Worm (Caenorhabditis elegans) whole organism, young adult: ENCODE data around the gene arrd-19.

Experiments used
- B0019.2 ChIP-seq: fragments of 200-800 bp; sonication (Bioruptor generic); conservative IDR thresholded peaks from 2 replicates; pipeline ENCODE4 v1.3.6; 2022; ENCODE audit warnings: missing genetic modification reagents, missing genetic modification characterization, missing compliant biosample characterization
- B0336.3 ChIP-seq: fragments of 200-800 bp; sonication (Bioruptor generic); IDR thresholded peaks from 2 replicates; pipeline ENCODE4 v1.3.6; 2022; ENCODE audit warnings: missing genetic modification characterization, missing compliant biosample characterization
- C17E4.6 ChIP-seq: fragments of 200-800 bp; sonication (Bioruptor generic); IDR thresholded peaks from 2 replicates; pipeline ENCODE4 v1.3.6; 2022; ENCODE audit warnings: missing genetic modification reagents, missing genetic modification characterization, missing compliant biosample characterization
- D2030.7 ChIP-seq: fragments of 200-800 bp; sonication (Bioruptor generic); IDR thresholded peaks from 2 replicates; pipeline ENCODE4 v1.3.6; 2022; ENCODE audit warnings: missing genetic modification reagents, missing genetic modification characterization, missing compliant biosample characterization
- F37B4.10 ChIP-seq: fragments of 200-800 bp; sonication (Bioruptor generic); IDR thresholded peaks from 2 replicates; pipeline ENCODE4 v1.3.6; 2022; ENCODE audit warnings: missing genetic modification characterization, missing compliant biosample characterization
- F39B2.1 ChIP-seq: fragments of 200-800 bp; sonication (Bioruptor generic); IDR thresholded peaks from 2 replicates; pipeline ENCODE4 v1.3.6; 2022; ENCODE audit warnings: missing genetic modification reagents, missing genetic modification characterization, missing compliant biosample characterization
- F55B11.4 ChIP-seq: sonication (generic microtip); optimal IDR thresholded peaks from 2 replicates; lab custom pipeline; 2016; ENCODE audit warnings: missing compliant biosample characterization, missing genetic modification characterization, borderline replicate concordance; ENCODE audit not compliant: insufficient read depth
- F57A8.1 ChIP-seq: fragments of 200-800 bp; sonication (Bioruptor generic); optimal IDR thresholded peaks from 2 replicates; lab custom pipeline; 2018; ENCODE audit warnings: mild to moderate bottlenecking, missing genetic modification characterization, moderate library complexity, missing compliant biosample characterization
- K11D2.4 ChIP-seq: fragments of 200-800 bp; sonication (Bioruptor generic); IDR thresholded peaks from 2 replicates; pipeline ENCODE4 v1.3.6; 2022; ENCODE audit warnings: missing genetic modification reagents, missing genetic modification characterization, missing compliant biosample characterization
- T07F8.4 ChIP-seq: sonication (generic microtip); optimal IDR thresholded peaks from 2 replicates; lab custom pipeline; 2016; ENCODE audit warnings: mild to moderate bottlenecking, missing genetic modification characterization, moderate library complexity, missing compliant biosample characterization
- T26A5.8 ChIP-seq: sonication (generic microtip); optimal IDR thresholded peaks from 2 replicates; lab custom pipeline; 2016; ENCODE audit warnings: missing genetic modification characterization, missing compliant biosample characterization
- Y53F4B.3 ChIP-seq: fragments of 200-800 bp; sonication (Bioruptor generic); IDR thresholded peaks from 2 replicates; pipeline ENCODE4 v1.3.6; 2022; ENCODE audit warnings: missing genetic modification reagents, missing genetic modification characterization, missing compliant biosample characterization
- Y79H2A.3 ChIP-seq: fragments of 200-800 bp; sonication (Bioruptor generic); conservative IDR thresholded peaks from 2 replicates; pipeline ENCODE4 v1.3.6; 2022; ENCODE audit warnings: missing genetic modification reagents, missing genetic modification characterization, missing compliant biosample characterization
- attf-5 ChIP-seq: fragments of 200-800 bp; sonication (Bioruptor generic); optimal IDR thresholded peaks from 2 replicates; lab custom pipeline; 2018; ENCODE audit warnings: mild to moderate bottlenecking, missing genetic modification characterization, missing compliant biosample characterization
- bed-2 ChIP-seq: fragments of 200-800 bp; sonication (Bioruptor generic); IDR thresholded peaks from 2 replicates; pipeline ENCODE4 v1.3.6; 2022; ENCODE audit warnings: missing genetic modification reagents, missing genetic modification characterization, missing compliant biosample characterization
- cebp-2 ChIP-seq: fragments of 200-800 bp; sonication (Bioruptor generic); IDR thresholded peaks from 2 replicates; pipeline ENCODE4 v1.3.6; 2022; ENCODE audit warnings: missing genetic modification characterization, missing compliant biosample characterization
- ceh-100 ChIP-seq: fragments of 200-800 bp; sonication (Bioruptor generic); IDR thresholded peaks from 2 replicates; pipeline ENCODE4 v1.3.6; 2022; ENCODE audit warnings: missing genetic modification reagents, missing genetic modification characterization, missing compliant biosample characterization
- dpl-1 ChIP-seq: fragments of 150-350 bp; optimal IDR thresholded peaks from 2 replicates; lab custom pipeline; 2014; ENCODE audit warnings: missing biosample characterization, missing genetic modification reagents, missing genetic modification characterization
- efl-1 ChIP-seq: fragments of 150-350 bp; optimal IDR thresholded peaks from 2 replicates; lab custom pipeline; 2014; ENCODE audit warnings: missing biosample characterization, missing genetic modification reagents, missing genetic modification characterization
- ekl-4 ChIP-seq: fragments of 200-800 bp; sonication (Bioruptor generic); IDR thresholded peaks from 2 replicates; pipeline ENCODE4 v1.3.6; 2022; ENCODE audit warnings: missing genetic modification reagents, missing genetic modification characterization, missing compliant biosample characterization
- gei-17 ChIP-seq: fragments of 200-800 bp; sonication (Bioruptor generic); optimal IDR thresholded peaks from 2 replicates; lab custom pipeline; 2018; ENCODE audit warnings: mild to moderate bottlenecking, missing genetic modification characterization, missing compliant biosample characterization
- hlh-26 ChIP-seq: fragments of 200-800 bp; sonication (Bioruptor generic); conservative IDR thresholded peaks from 2 replicates; pipeline ENCODE4 v1.3.6; 2022; ENCODE audit warnings: missing genetic modification reagents, missing genetic modification characterization, missing compliant biosample characterization
- hmg-1.2 ChIP-seq: fragments of 200-800 bp; sonication (Bioruptor generic); IDR thresholded peaks from 2 replicates; pipeline ENCODE4 v1.3.6; 2022; ENCODE audit warnings: missing genetic modification reagents, missing genetic modification characterization, missing compliant biosample characterization
- hmg-20 ChIP-seq: fragments of 200-800 bp; sonication (Bioruptor generic); IDR thresholded peaks from 2 replicates; pipeline ENCODE4 v1.3.6; 2022; ENCODE audit warnings: missing genetic modification reagents, missing genetic modification characterization, missing compliant biosample characterization
- hsf-1 ChIP-seq: fragments of 200-800 bp; sonication (Bioruptor generic); IDR thresholded peaks from 2 replicates; pipeline ENCODE4 v1.3.6; 2022; ENCODE audit warnings: missing genetic modification reagents, missing genetic modification characterization, missing compliant biosample characterization
- lag-1 ChIP-seq: fragments of 200-800 bp; sonication (Bioruptor generic); IDR thresholded peaks from 2 replicates; pipeline ENCODE4 v1.3.6; 2022; ENCODE audit warnings: missing genetic modification reagents, missing genetic modification characterization, missing compliant biosample characterization
- lin-40 ChIP-seq: sonication (generic microtip); optimal IDR thresholded peaks from 2 replicates; lab custom pipeline; 2016; ENCODE audit warnings: missing genetic modification characterization, mild to moderate bottlenecking, missing compliant biosample characterization, missing genotype, missing genetic modification reagents
- lsl-1 ChIP-seq: fragments of 200-800 bp; sonication (Bioruptor generic); optimal IDR thresholded peaks from 2 replicates; lab custom pipeline; 2018; ENCODE audit warnings: mild to moderate bottlenecking, missing genetic modification characterization, moderate library complexity, missing compliant biosample characterization
- madf-10 ChIP-seq: sonication (generic microtip); optimal IDR thresholded peaks from 2 replicates; lab custom pipeline; 2016; ENCODE audit warnings: mild to moderate bottlenecking, missing genetic modification characterization, missing compliant biosample characterization
- nfya-1 ChIP-seq: sonication (generic microtip); optimal IDR thresholded peaks from 2 replicates; lab custom pipeline; 2017; ENCODE audit warnings: antibody characterized with exemption, missing compliant biosample characterization, missing genetic modification characterization, borderline replicate concordance; ENCODE audit not compliant: insufficient read depth
- nfyb-1 ChIP-seq: fragments of 200-800 bp; sonication (Bioruptor generic); IDR thresholded peaks from 2 replicates; pipeline ENCODE4 v1.3.6; 2022; ENCODE audit warnings: missing genetic modification reagents, missing genetic modification characterization, missing compliant biosample characterization
- nhr-120 ChIP-seq: fragments of 200-800 bp; sonication (Bioruptor generic); IDR thresholded peaks from 2 replicates; pipeline ENCODE4 v1.3.6; 2022; ENCODE audit warnings: missing genetic modification characterization, missing compliant biosample characterization
- nhr-179 ChIP-seq: sonication (generic microtip); optimal IDR thresholded peaks from 2 replicates; lab custom pipeline; 2016; ENCODE audit warnings: mild to moderate bottlenecking, missing genetic modification characterization, missing compliant biosample characterization
- pbrm-1 ChIP-seq: fragments of 200-800 bp; sonication (Bioruptor generic); IDR thresholded peaks from 2 replicates; pipeline ENCODE4 v1.3.6; 2022; ENCODE audit warnings: missing genetic modification reagents, missing genetic modification characterization, missing compliant biosample characterization
- pha-4 ChIP-seq: fragments of 150-350 bp; sonication (generic microtip); optimal IDR thresholded peaks from 2 replicates; lab custom pipeline; 2014; ENCODE audit warnings: missing biosample characterization, missing genetic modification reagents, missing genetic modification characterization
- rec-8 ChIP-seq, 2 experiments: sonication (generic microtip); optimal IDR thresholded peaks; 2 replicates each; lab custom pipeline; 2016; ENCODE audit warnings: mild to moderate bottlenecking in 2 of 2, missing genetic modification characterization in 2 of 2, missing genetic modification reagents in 2 of 2, missing genotype in 2 of 2, missing biosample characterization in 1 of 2, missing compliant biosample characterization in 1 of 2, moderate library complexity in 1 of 2
- repo-1 ChIP-seq: sonication (generic microtip); optimal IDR thresholded peaks from 2 replicates; lab custom pipeline; 2017; ENCODE audit warnings: mild to moderate bottlenecking, missing genetic modification characterization, missing compliant biosample characterization
- sea-2 ChIP-seq: fragments of 200-800 bp; sonication (Bioruptor generic); IDR thresholded peaks from 2 replicates; pipeline ENCODE4 v1.3.6; 2022; ENCODE audit warnings: missing genetic modification characterization, missing compliant biosample characterization
- snpc-1.3 ChIP-seq: sonication (generic microtip); optimal IDR thresholded peaks from 2 replicates; lab custom pipeline; 2017; ENCODE audit warnings: missing genetic modification characterization, mild to moderate bottlenecking, missing compliant biosample characterization, antibody characterized with exemption, moderate library complexity, missing genotype, missing genetic modification reagents; ENCODE audit not compliant: insufficient read depth
- somi-1 ChIP-seq: fragments of 200-800 bp; sonication (Bioruptor generic); optimal IDR thresholded peaks from 2 replicates; lab custom pipeline; 2018; ENCODE audit warnings: mild to moderate bottlenecking, missing genetic modification characterization, missing compliant biosample characterization
- sptf-2 ChIP-seq: fragments of 200-800 bp; sonication (Bioruptor generic); optimal IDR thresholded peaks from 2 replicates; lab custom pipeline; 2018; ENCODE audit warnings: mild to moderate bottlenecking, missing genetic modification characterization, missing compliant biosample characterization
- unc-130 ChIP-seq: sonication (generic microtip); optimal IDR thresholded peaks from 2 replicates; lab custom pipeline; 2016; ENCODE audit warnings: missing genetic modification reagents, missing genetic modification characterization, missing compliant biosample characterization
- zfh-2 ChIP-seq: fragments of 200-800 bp; sonication (Bioruptor generic); conservative IDR thresholded peaks from 2 replicates; pipeline ENCODE4 v1.3.6; 2022; ENCODE audit warnings: missing genetic modification reagents, missing genetic modification characterization, missing compliant biosample characterization
- zim-3 ChIP-seq: sonication (generic microtip); optimal IDR thresholded peaks from 2 replicates; lab custom pipeline; 2017; ENCODE audit warnings: mild to moderate bottlenecking, missing genetic modification characterization, moderate library complexity, missing compliant biosample characterization
- ztf-18 ChIP-seq: sonication (generic microtip); optimal IDR thresholded peaks from 2 replicates; lab custom pipeline; 2016; ENCODE audit warnings: missing genotype, mild to moderate bottlenecking, missing genetic modification characterization, missing compliant biosample characterization
- ztf-28 ChIP-seq: fragments of 200-800 bp; sonication (Bioruptor generic); IDR thresholded peaks from 2 replicates; pipeline ENCODE4 v1.3.6; 2022; ENCODE audit warnings: missing genetic modification reagents, missing genetic modification characterization, missing compliant biosample characterization
- ztf-3 ChIP-seq: fragments of 200-800 bp; sonication (Bioruptor generic); optimal IDR thresholded peaks from 2 replicates; lab custom pipeline; 2018; ENCODE audit warnings: mild to moderate bottlenecking, missing genetic modification characterization, missing compliant biosample characterization

The arrd-19 gene

ce11 chrV:3287330-3287729 lies 28.0 kb downstream of the arrd-19 start, which contains the start of gene F35F10.7:
F35F10.7 (minus strand) TSS chrV:3287430.
- no peak for TF ChIP-seq F37B4.10
- no peak for TF ChIP-seq dpl-1
- no peak for TF ChIP-seq F57A8.1 (GFP tag; lab: Kevin White, UChicago)
- TF ChIP-seq zim-3 (tag; lab: Kevin White, UChicago): no peak
- TF ChIP-seq F55B11.4 (tag; lab: Kevin White, UChicago): no peak
- no peak for TF ChIP-seq lin-40 (tag; lab: Kevin White, UChicago)
- no peak for TF ChIP-seq nfyb-1 (GFP tag; lab: Robert Waterston, UW)
- TF ChIP-seq ztf-3 (GFP tag; lab: Kevin White, UChicago): no peak
- TF ChIP-seq nhr-179 (tag; lab: Kevin White, UChicago): no peak
- no peak for TF ChIP-seq hlh-26 (GFP tag; lab: Robert Waterston, UW)
- no peak for TF ChIP-seq T26A5.8
- TF ChIP-seq B0336.3 (GFP tag; lab: Robert Waterston, UW): no peak
- TF ChIP-seq efl-1 (GFP tag; lab: Kevin White, UChicago): no peak
- TF ChIP-seq nhr-120 (GFP tag; lab: Robert Waterston, UW): no peak
- TF ChIP-seq unc-130: no peak
- TF ChIP-seq ztf-28 (GFP tag; lab: Robert Waterston, UW): no peak
- no peak for TF ChIP-seq attf-5 (GFP tag; lab: Kevin White, UChicago)
- TF ChIP-seq hsf-1 (GFP tag; lab: Robert Waterston, UW): no peak
- TF ChIP-seq K11D2.4: no peak

DNA sequence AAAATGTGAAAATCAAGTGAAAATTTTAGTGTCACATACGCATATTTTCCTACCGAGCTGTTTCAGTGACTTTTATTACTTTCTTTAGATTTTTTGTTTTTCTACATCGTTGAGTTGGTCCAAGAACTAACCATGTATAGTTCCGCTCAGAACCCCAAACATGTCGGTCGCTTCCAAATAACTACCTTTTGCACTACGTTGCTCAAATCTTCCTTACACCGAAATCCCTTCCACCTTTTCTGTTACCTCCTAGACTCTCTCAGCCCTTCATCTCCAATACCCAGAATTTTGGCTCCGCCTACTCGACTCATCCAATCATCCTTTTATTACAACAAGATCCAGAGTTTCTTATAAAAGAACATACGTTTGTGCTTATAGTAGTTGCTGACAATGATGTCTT lies 30.7 kb downstream of the arrd-19 start, which contains the start of gene F35F10.5:
F35F10.5 (plus strand) TSS at position 301 of the 400 bp plus-strand sequence.
- TF ChIP-seq hlh-26 (GFP tag; lab: Robert Waterston, UW) (no peak), lsl-1 (GFP tag; lab: Kevin White, UChicago) (no peak), T26A5.8 (no peak), C17E4.6 (no peak), hsf-1 (GFP tag; lab: Robert Waterston, UW) (no peak), nfya-1 (tag; lab: Kevin White, UChicago) (no peak), cebp-2 (no peak), K11D2.4 (no peak), ceh-100 (GFP tag; lab: Robert Waterston, UW) (no peak), Y79H2A.3 (GFP tag; lab: Robert Waterston, UW) (no peak), ztf-18 (tag; lab: Kevin White, UChicago) (no peak), zfh-2 (no peak), hmg-20 (GFP tag; lab: Robert Waterston, UW) (no peak), pha-4 (tag; lab: Kevin White, UChicago) (no peak), somi-1 (GFP tag; lab: Kevin White, UChicago) (no peak), snpc-1.3 (tag; lab: Kevin White, UChicago) (no peak), B0019.2 (GFP tag; lab: Robert Waterston, UW) (no peak), pbrm-1 (GFP tag; lab: Robert Waterston, UW) (no peak), sea-2 (GFP tag; lab: Robert Waterston, UW) (no peak), gei-17 (no peak)

DNA sequence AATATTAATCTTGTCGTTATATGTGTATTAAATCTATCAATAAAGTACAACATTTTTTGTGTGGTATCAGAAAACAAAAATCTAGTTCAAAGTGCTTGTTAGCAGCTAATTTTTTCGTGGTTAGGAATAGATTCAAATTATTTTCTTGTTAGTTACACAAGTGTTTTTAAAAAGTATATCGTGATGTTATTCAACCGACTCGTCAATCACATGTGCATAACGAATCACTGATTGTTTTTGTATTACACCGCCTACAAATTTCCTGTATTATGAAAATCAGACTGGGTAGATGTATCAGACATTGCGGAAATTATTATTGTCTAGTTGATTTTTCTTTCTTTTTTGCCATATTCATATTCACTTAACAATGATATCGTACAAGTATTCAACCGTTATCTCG lies 32.4 kb downstream of the arrd-19 start, which contains the start of gene str-64:
str-64 (plus strand) TSS at position 301 of the 400 bp plus-strand sequence.
- no peak for TF ChIP-seq bed-2
- no peak for TF ChIP-seq hmg-1.2
- no peak for TF ChIP-seq T26A5.8
- TF ChIP-seq T07F8.4: no peak
- no peak for TF ChIP-seq Y53F4B.3 (GFP tag; lab: Robert Waterston, UW)
- no peak for TF ChIP-seq zim-3 (tag; lab: Kevin White, UChicago)
- TF ChIP-seq pha-4 (tag; lab: Kevin White, UChicago): no peak
- no peak for TF ChIP-seq lag-1
- no peak for TF ChIP-seq D2030.7 (GFP tag; lab: Robert Waterston, UW)
- TF ChIP-seq ekl-4 (GFP tag; lab: Robert Waterston, UW): no peak
- TF ChIP-seq sptf-2 (GFP tag; lab: Kevin White, UChicago): no peak
- TF ChIP-seq madf-10 (tag; lab: Kevin White, UChicago): no peak
- TF ChIP-seq F39B2.1 (GFP tag; lab: Robert Waterston, UW): no peak
- TF ChIP-seq repo-1 (tag; lab: Kevin White, UChicago): no peak
- no peak for TF ChIP-seq rec-8 (tag; optimal IDR thresholded peaks at IDR 0.05; lab: Kevin White, UChicago)
- no peak for TF ChIP-seq pbrm-1 (GFP tag; lab: Robert Waterston, UW)
